Fruit fly (Drosophila melanogaster) Kc167 (cell line): Measurements from ENCODE around the gene CG4565.

Source experiments
- h ChIP-seq: fragments of >200 bp; optimal IDR thresholded peaks from 3 replicates; lab custom pipeline; 2018; ENCODE audit warnings: missing external identifiers
- insv ChIP-seq: fragments of >200 bp; optimal IDR thresholded peaks from 3 replicates; lab custom pipeline; 2018; ENCODE audit warnings: missing external identifiers
- psq ChIP-seq: fragments of >200 bp; optimal IDR thresholded peaks from 2 replicates; lab custom pipeline; 2017; ENCODE audit warnings: missing external identifiers

DNA sequence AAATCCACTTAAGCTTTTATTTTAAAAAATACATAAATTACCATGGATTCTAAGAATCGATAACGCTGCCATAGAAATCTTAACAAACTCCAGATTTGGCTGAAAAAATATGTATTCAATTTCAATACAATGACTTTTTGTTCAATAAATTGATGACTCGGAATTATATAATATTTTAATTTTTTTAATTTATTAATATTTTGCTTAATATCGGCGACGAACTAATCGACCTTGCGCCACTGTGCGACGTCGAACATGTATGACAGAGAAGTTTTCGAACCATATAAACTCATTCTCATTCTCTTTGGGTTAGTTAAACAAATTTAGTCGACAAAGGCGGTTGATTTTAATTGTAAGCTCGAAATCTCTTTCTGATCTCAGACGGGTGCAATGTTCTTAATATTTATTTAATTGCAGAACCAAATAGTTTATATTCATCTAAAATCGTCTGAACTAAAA lies 3.0 kb upstream of the CG4565 start, which contains the start of gene CG42394:
- TF ChIP-seq h (lab: Kevin White, UChicago) (no peak), insv (no peak), psq (lab: Kevin White, UChicago) (no peak)
